Worm (Caenorhabditis elegans) whole organism, L2 larva: ENCODE data around the gene F28B1.9.

ENCODE experiments used
- aly-2 ChIP-seq: fragments of 150-350 bp; optimal IDR thresholded peaks from 2 replicates; lab custom pipeline; 2014; ENCODE audit warnings: missing biosample characterization, missing genetic modification characterization
- blmp-1 ChIP-seq: sonication (generic microtip); optimal IDR thresholded peaks from 2 replicates; lab custom pipeline; 2017; ENCODE audit warnings: missing genetic modification characterization, mild to moderate bottlenecking, missing compliant biosample characterization, antibody characterized with exemption, moderate library complexity; ENCODE audit not compliant: insufficient read depth
- ceh-16 ChIP-seq: fragments of 150-350 bp; optimal IDR thresholded peaks from 2 replicates; lab custom pipeline; 2014; ENCODE audit warnings: missing biosample characterization, missing genetic modification characterization
- elt-1 ChIP-seq: fragments of 150-350 bp; optimal IDR thresholded peaks from 2 replicates; lab custom pipeline; 2014; ENCODE audit warnings: missing biosample characterization, missing genetic modification characterization
- mab-5 ChIP-seq: fragments of 150-350 bp; optimal IDR thresholded peaks from 2 replicates; lab custom pipeline; 2014; ENCODE audit warnings: missing biosample characterization, missing genetic modification characterization
- nhr-23 ChIP-seq: fragments of 150-350 bp; optimal IDR thresholded peaks from 2 replicates; lab custom pipeline; 2014; ENCODE audit warnings: missing biosample characterization, missing genetic modification reagents, missing genetic modification characterization
- nhr-25 ChIP-seq: fragments of 150-350 bp; sonication (generic microtip); optimal IDR thresholded peaks from 3 replicates; lab custom pipeline; 2014; ENCODE audit warnings: missing biosample characterization, missing genetic modification characterization
- nhr-77 ChIP-seq: fragments of 150-350 bp; optimal IDR thresholded peaks from 2 replicates; lab custom pipeline; 2014; ENCODE audit warnings: missing biosample characterization, missing genetic modification characterization
- sem-4 ChIP-seq: fragments of 150-350 bp; optimal IDR thresholded peaks from 2 replicates; lab custom pipeline; 2014; ENCODE audit warnings: missing biosample characterization, missing genetic modification reagents, missing genetic modification characterization
- skn-1 ChIP-seq: sonication (generic microtip); optimal IDR thresholded peaks from 2 replicates; lab custom pipeline; 2017; ENCODE audit warnings: missing biosample characterization, missing genetic modification characterization
- snpc-4 ChIP-seq: fragments of 150-350 bp; optimal IDR thresholded peaks from 2 replicates; lab custom pipeline; 2014; ENCODE audit warnings: missing biosample characterization, missing genetic modification characterization
- unc-55 ChIP-seq: fragments of 150-350 bp; sonication (generic microtip); optimal IDR thresholded peaks from 3 replicates; lab custom pipeline; 2014; ENCODE audit warnings: missing biosample characterization, missing genetic modification reagents, missing genetic modification characterization

DNA sequence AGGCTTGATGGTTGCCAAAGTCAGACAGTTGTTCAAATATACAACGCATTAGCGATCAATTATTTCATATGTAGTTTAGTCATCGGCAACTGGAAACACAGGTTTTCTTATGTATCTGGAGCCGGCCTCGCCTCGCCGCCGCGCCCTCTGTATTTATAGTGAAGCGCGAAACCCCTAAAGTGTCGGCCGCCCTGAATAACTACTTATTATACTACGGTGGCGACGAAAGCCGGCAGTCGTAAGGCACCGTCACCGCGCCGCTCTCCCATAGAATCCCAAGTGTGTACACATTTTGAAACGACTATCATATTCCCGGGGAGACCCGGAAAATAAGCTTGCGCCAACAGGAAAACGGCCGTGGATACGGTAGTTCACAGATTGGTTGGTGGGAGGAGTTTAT lies 32.9 kb downstream of the F28B1.9 start:
- no peak for TF ChIP-seq skn-1 (tag; lab: Kevin White, UChicago)
- TF ChIP-seq sem-4 (tag; lab: Kevin White, UChicago): no peak
- TF ChIP-seq elt-1: no peak
- TF ChIP-seq snpc-4 (tag; lab: Kevin White, UChicago): no peak
- no peak for TF ChIP-seq aly-2 (tag; lab: Kevin White, UChicago)
- no peak for TF ChIP-seq nhr-23 (tag; lab: Kevin White, UChicago)
- no peak for TF ChIP-seq blmp-1
- TF ChIP-seq mab-5 (tag; lab: Kevin White, UChicago): no peak
- no peak for TF ChIP-seq ceh-16
- TF ChIP-seq nhr-25 (tag; lab: Kevin White, UChicago): no peak
- TF ChIP-seq unc-55 (GFP tag; lab: Kevin White, UChicago): no peak
- TF ChIP-seq nhr-77 (tag; lab: Kevin White, UChicago): no peak
